Worm (Caenorhabditis elegans) whole organism, mixed stage, embryonic: ENCODE data around the gene M01B2.10.

ENCODE experiments used
- ceh-83 ChIP-seq: fragments of 200-800 bp; sonication (Bioruptor generic); optimal IDR thresholded peaks from 2 replicates; lab custom pipeline; 2018; ENCODE audit warnings: mild to moderate bottlenecking, missing genetic modification characterization, missing compliant biosample characterization
- elt-3 ChIP-seq: fragments of 150-350 bp; optimal IDR thresholded peaks from 2 replicates; lab custom pipeline; 2014; ENCODE audit warnings: missing biosample characterization, missing genetic modification characterization
- lsy-2 ChIP-seq: fragments of 150-350 bp; optimal IDR thresholded peaks from 2 replicates; lab custom pipeline; 2014; ENCODE audit warnings: missing biosample characterization, missing genetic modification characterization
- nhr-12 ChIP-seq: fragments of 150-350 bp; optimal IDR thresholded peaks from 2 replicates; lab custom pipeline; 2014; ENCODE audit warnings: missing biosample characterization, missing genetic modification characterization
- nhr-237 ChIP-seq: fragments of 150-350 bp; optimal IDR thresholded peaks from 2 replicates; lab custom pipeline; 2014; ENCODE audit warnings: missing biosample characterization, missing genetic modification characterization
- nhr-76 ChIP-seq: sonication (generic microtip); optimal IDR thresholded peaks from 2 replicates; lab custom pipeline; 2017; ENCODE audit warnings: missing biosample characterization, missing genetic modification characterization
- unc-62 ChIP-seq: fragments of 150-350 bp; optimal IDR thresholded peaks from 2 replicates; lab custom pipeline; 2014; ENCODE audit warnings: missing biosample characterization, missing genetic modification reagents, missing genetic modification characterization
- ztf-11 ChIP-seq: fragments of 150-350 bp; optimal IDR thresholded peaks from 2 replicates; lab custom pipeline; 2014; ENCODE audit warnings: missing biosample characterization, missing genetic modification characterization

DNA sequence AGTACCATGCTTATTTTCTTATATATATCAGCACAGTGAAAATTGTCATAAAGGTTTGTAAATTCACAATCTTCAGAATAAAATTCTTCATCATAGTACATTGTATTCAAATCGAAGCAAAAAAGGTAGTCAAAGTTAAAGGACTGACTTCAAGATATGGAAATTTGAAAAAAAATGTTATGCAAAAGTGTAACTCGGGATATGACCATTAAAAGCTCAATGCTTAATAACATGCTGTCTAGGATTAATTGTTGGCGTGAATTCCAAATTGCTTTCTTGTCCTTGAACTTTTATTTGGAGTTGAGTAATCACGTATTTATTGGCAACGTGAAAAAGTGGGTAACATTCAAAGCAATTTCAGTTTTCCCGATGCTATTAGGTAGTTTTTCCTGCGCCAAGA, 12.5 kb upstream of the M01B2.10 start, which contains the start of gene srw-16:
- no peak for TF ChIP-seq unc-62 (GFP tag; lab: Kevin White, UChicago)
- TF ChIP-seq lsy-2 (tag; lab: Kevin White, UChicago) = no peak
- TF ChIP-seq nhr-237 (tag; lab: Kevin White, UChicago) = no peak
- no peak for TF ChIP-seq nhr-76
- TF ChIP-seq ztf-11 (tag; lab: Kevin White, UChicago) = no peak
- TF ChIP-seq elt-3 (tag; lab: Kevin White, UChicago) = no peak
- TF ChIP-seq nhr-12 (tag; lab: Kevin White, UChicago) = no peak
- TF ChIP-seq ceh-83 = no peak
